Worm (Caenorhabditis elegans) whole organism, young adult: ENCODE data around the gene K05F6.4.

Experiments used
- B0336.3 ChIP-seq: fragments of 200-800 bp; sonication (Bioruptor generic); IDR thresholded peaks from 2 replicates; pipeline ENCODE4 v1.3.6; 2022; ENCODE audit warnings: missing genetic modification characterization, missing compliant biosample characterization
- C06A6.2 ChIP-seq: fragments of 200-800 bp; sonication (Bioruptor generic); conservative IDR thresholded peaks from 2 replicates; pipeline ENCODE4 v1.3.6; 2022; ENCODE audit warnings: missing genetic modification characterization, missing compliant biosample characterization
- D2030.7 ChIP-seq: fragments of 200-800 bp; sonication (Bioruptor generic); IDR thresholded peaks from 2 replicates; pipeline ENCODE4 v1.3.6; 2022; ENCODE audit warnings: missing genetic modification reagents, missing genetic modification characterization, missing compliant biosample characterization
- F22D6.2 ChIP-seq: sonication (generic microtip); optimal IDR thresholded peaks from 2 replicates; lab custom pipeline; 2016; ENCODE audit warnings: mild to moderate bottlenecking, missing genetic modification characterization, missing compliant biosample characterization
- F37B4.10 ChIP-seq: fragments of 200-800 bp; sonication (Bioruptor generic); IDR thresholded peaks from 2 replicates; pipeline ENCODE4 v1.3.6; 2022; ENCODE audit warnings: missing genetic modification characterization, missing compliant biosample characterization
- F49E8.2 ChIP-seq: sonication (generic microtip); optimal IDR thresholded peaks from 3 replicates; lab custom pipeline; 2017; ENCODE audit warnings: missing genetic modification characterization, mild to moderate bottlenecking, missing compliant biosample characterization, antibody characterized with exemption, moderate library complexity; ENCODE audit not compliant: insufficient read depth
- F52B5.7 ChIP-seq: sonication (generic microtip); optimal IDR thresholded peaks from 2 replicates; lab custom pipeline; 2016; ENCODE audit warnings: mild to moderate bottlenecking, missing genetic modification characterization, missing compliant biosample characterization
- F55B11.4 ChIP-seq: sonication (generic microtip); optimal IDR thresholded peaks from 2 replicates; lab custom pipeline; 2016; ENCODE audit warnings: missing compliant biosample characterization, missing genetic modification characterization, borderline replicate concordance; ENCODE audit not compliant: insufficient read depth
- F57C9.4 ChIP-seq: sonication (generic microtip); optimal IDR thresholded peaks from 2 replicates; lab custom pipeline; 2017; ENCODE audit warnings: mild to moderate bottlenecking, missing genetic modification characterization, missing compliant biosample characterization
- K11D2.4 ChIP-seq: fragments of 200-800 bp; sonication (Bioruptor generic); IDR thresholded peaks from 2 replicates; pipeline ENCODE4 v1.3.6; 2022; ENCODE audit warnings: missing genetic modification reagents, missing genetic modification characterization, missing compliant biosample characterization
- Y53F4B.3 ChIP-seq: fragments of 200-800 bp; sonication (Bioruptor generic); IDR thresholded peaks from 2 replicates; pipeline ENCODE4 v1.3.6; 2022; ENCODE audit warnings: missing genetic modification reagents, missing genetic modification characterization, missing compliant biosample characterization
- ama-1 ChIP-seq, 3 experiments: fragments of 150-350 bp in 1 of 3; sonication (generic microtip) in 2 of 3; optimal IDR thresholded peaks; 2 replicates each; lab custom pipeline; 2014 to 2018; ENCODE audit warnings: missing biosample characterization in 2 of 3, missing genetic modification characterization in 2 of 3, missing genetic modification reagents in 2 of 3
- aptf-2 ChIP-seq: fragments of 200-800 bp; sonication (Bioruptor generic); conservative IDR thresholded peaks from 2 replicates; pipeline ENCODE4 v1.3.6; 2022; ENCODE audit warnings: missing genetic modification reagents, missing genetic modification characterization, missing compliant biosample characterization
- aptf-3 ChIP-seq: fragments of 200-800 bp; sonication (Bioruptor generic); IDR thresholded peaks from 2 replicates; pipeline ENCODE4 v1.3.6; 2022; ENCODE audit warnings: missing genetic modification characterization, missing compliant biosample characterization
- athp-1 ChIP-seq: sonication (generic microtip); optimal IDR thresholded peaks from 2 replicates; lab custom pipeline; 2017; ENCODE audit warnings: mild to moderate bottlenecking, missing genetic modification characterization, missing compliant biosample characterization
- attf-6 ChIP-seq: fragments of 200-800 bp; sonication (Bioruptor generic); IDR thresholded peaks from 2 replicates; pipeline ENCODE4 v1.3.6; 2022; ENCODE audit warnings: missing genetic modification reagents, missing genetic modification characterization, missing compliant biosample characterization
- bed-1 ChIP-seq: fragments of 200-800 bp; sonication (Bioruptor generic); IDR thresholded peaks from 2 replicates; pipeline ENCODE4 v1.3.6; 2022; ENCODE audit warnings: missing genetic modification reagents, missing genetic modification characterization, missing compliant biosample characterization
- bed-2 ChIP-seq: fragments of 200-800 bp; sonication (Bioruptor generic); IDR thresholded peaks from 2 replicates; pipeline ENCODE4 v1.3.6; 2022; ENCODE audit warnings: missing genetic modification reagents, missing genetic modification characterization, missing compliant biosample characterization
- cebp-2 ChIP-seq: fragments of 200-800 bp; sonication (Bioruptor generic); IDR thresholded peaks from 2 replicates; pipeline ENCODE4 v1.3.6; 2022; ENCODE audit warnings: missing genetic modification characterization, missing compliant biosample characterization
- ceh-40 ChIP-seq: fragments of 200-800 bp; sonication (Bioruptor generic); IDR thresholded peaks from 2 replicates; pipeline ENCODE4 v1.3.6; 2022; ENCODE audit warnings: missing genetic modification characterization, missing compliant biosample characterization
- dox-1 ChIP-seq: fragments of 200-800 bp; sonication (Bioruptor generic); IDR thresholded peaks from 2 replicates; pipeline ENCODE4 v1.3.6; 2022; ENCODE audit warnings: missing genetic modification reagents, missing genetic modification characterization, missing compliant biosample characterization
- dpff-1 ChIP-seq: sonication (generic microtip); optimal IDR thresholded peaks from 2 replicates; lab custom pipeline; 2017; ENCODE audit warnings: mild to moderate bottlenecking, missing genetic modification characterization, missing compliant biosample characterization
- egrh-3 ChIP-seq: fragments of 200-800 bp; sonication (Bioruptor generic); IDR thresholded peaks from 2 replicates; pipeline ENCODE4 v1.3.6; 2022; ENCODE audit warnings: missing genetic modification reagents, missing genetic modification characterization, missing compliant biosample characterization
- ets-4 ChIP-seq: fragments of 200-800 bp; sonication (Bioruptor generic); optimal IDR thresholded peaks from 2 replicates; lab custom pipeline; 2018; ENCODE audit warnings: mild to moderate bottlenecking, missing genetic modification characterization, missing compliant biosample characterization
- gei-17 ChIP-seq: fragments of 200-800 bp; sonication (Bioruptor generic); optimal IDR thresholded peaks from 2 replicates; lab custom pipeline; 2018; ENCODE audit warnings: mild to moderate bottlenecking, missing genetic modification characterization, missing compliant biosample characterization
- hlh-12 ChIP-seq: sonication (generic microtip); optimal IDR thresholded peaks from 2 replicates; lab custom pipeline; 2016; ENCODE audit warnings: missing genetic modification characterization, missing compliant biosample characterization
- hlh-26 ChIP-seq: fragments of 200-800 bp; sonication (Bioruptor generic); conservative IDR thresholded peaks from 2 replicates; pipeline ENCODE4 v1.3.6; 2022; ENCODE audit warnings: missing genetic modification reagents, missing genetic modification characterization, missing compliant biosample characterization
- hmg-20 ChIP-seq: fragments of 200-800 bp; sonication (Bioruptor generic); IDR thresholded peaks from 2 replicates; pipeline ENCODE4 v1.3.6; 2022; ENCODE audit warnings: missing genetic modification reagents, missing genetic modification characterization, missing compliant biosample characterization
- let-526 ChIP-seq: fragments of 200-800 bp; sonication (Bioruptor generic); IDR thresholded peaks from 2 replicates; pipeline ENCODE4 v1.3.6; 2022; ENCODE audit warnings: missing genetic modification reagents, missing genetic modification characterization, missing compliant biosample characterization
- lin-26 ChIP-seq: fragments of 200-800 bp; sonication (Bioruptor generic); IDR thresholded peaks from 2 replicates; pipeline ENCODE4 v1.3.6; 2022; ENCODE audit warnings: missing genetic modification reagents, missing genetic modification characterization, missing compliant biosample characterization
- lin-35 ChIP-seq, 3 experiments: fragments of 150-350 bp in 2 of 3; sonication (generic microtip) in 1 of 3; optimal IDR thresholded peaks; 2 replicates each; lab custom pipeline; 2014 to 2018; ENCODE audit warnings: missing biosample characterization in 3 of 3, missing genetic modification characterization in 3 of 3, missing genetic modification reagents in 3 of 3
- lir-1 ChIP-seq: fragments of 200-800 bp; sonication (Bioruptor generic); conservative IDR thresholded peaks from 2 replicates; pipeline ENCODE4 v1.3.6; 2022; ENCODE audit warnings: missing genetic modification reagents, missing genetic modification characterization, missing compliant biosample characterization
- madf-10 ChIP-seq: sonication (generic microtip); optimal IDR thresholded peaks from 2 replicates; lab custom pipeline; 2016; ENCODE audit warnings: mild to moderate bottlenecking, missing genetic modification characterization, missing compliant biosample characterization
- mcd-1 ChIP-seq: fragments of 200-800 bp; sonication (Bioruptor generic); IDR thresholded peaks from 2 replicates; pipeline ENCODE4 v1.3.6; 2022; ENCODE audit warnings: missing genetic modification reagents, missing genetic modification characterization, missing compliant biosample characterization
- mes-4 ChIP-seq: sonication (generic microtip); optimal IDR thresholded peaks from 2 replicates; lab custom pipeline; 2016; ENCODE audit warnings: missing genotype, missing genetic modification characterization, missing compliant biosample characterization
- nfya-1 ChIP-seq: sonication (generic microtip); optimal IDR thresholded peaks from 2 replicates; lab custom pipeline; 2017; ENCODE audit warnings: antibody characterized with exemption, missing compliant biosample characterization, missing genetic modification characterization, borderline replicate concordance; ENCODE audit not compliant: insufficient read depth
- nhr-120 ChIP-seq: fragments of 200-800 bp; sonication (Bioruptor generic); IDR thresholded peaks from 2 replicates; pipeline ENCODE4 v1.3.6; 2022; ENCODE audit warnings: missing genetic modification characterization, missing compliant biosample characterization
- repo-1 ChIP-seq: sonication (generic microtip); optimal IDR thresholded peaks from 2 replicates; lab custom pipeline; 2017; ENCODE audit warnings: mild to moderate bottlenecking, missing genetic modification characterization, missing compliant biosample characterization
- rpc-1 ChIP-seq, 2 experiments: fragments of 150-350 bp in 1 of 2; sonication (generic microtip) in 1 of 2; optimal IDR thresholded peaks; 2 replicates each; lab custom pipeline; 2014 to 2018; ENCODE audit warnings: missing biosample characterization in 1 of 2, missing genetic modification characterization in 1 of 2, missing genetic modification reagents in 1 of 2, missing genotype in 1 of 2
- sdz-38 ChIP-seq: sonication (generic microtip); optimal IDR thresholded peaks from 2 replicates; lab custom pipeline; 2016; ENCODE audit warnings: missing genotype, missing genetic modification characterization, missing compliant biosample characterization
- snpc-1.3 ChIP-seq: sonication (generic microtip); optimal IDR thresholded peaks from 2 replicates; lab custom pipeline; 2017; ENCODE audit warnings: missing genetic modification characterization, mild to moderate bottlenecking, missing compliant biosample characterization, antibody characterized with exemption, moderate library complexity, missing genotype, missing genetic modification reagents; ENCODE audit not compliant: insufficient read depth
- somi-1 ChIP-seq: fragments of 200-800 bp; sonication (Bioruptor generic); optimal IDR thresholded peaks from 2 replicates; lab custom pipeline; 2018; ENCODE audit warnings: mild to moderate bottlenecking, missing genetic modification characterization, missing compliant biosample characterization
- tbp1 ChIP-seq: fragments of 200-800 bp; sonication (Bioruptor generic); optimal IDR thresholded peaks from 2 replicates; lab custom pipeline; 2018; ENCODE audit warnings: mild to moderate bottlenecking, missing genetic modification characterization, missing compliant biosample characterization
- unc-62 ChIP-seq: fragments of 150-350 bp; optimal IDR thresholded peaks from 2 replicates; lab custom pipeline; 2014; ENCODE audit warnings: missing biosample characterization, missing genetic modification reagents, missing genetic modification characterization
- zim-3 ChIP-seq: sonication (generic microtip); optimal IDR thresholded peaks from 2 replicates; lab custom pipeline; 2017; ENCODE audit warnings: mild to moderate bottlenecking, missing genetic modification characterization, moderate library complexity, missing compliant biosample characterization
- ztf-18 ChIP-seq: sonication (generic microtip); optimal IDR thresholded peaks from 2 replicates; lab custom pipeline; 2016; ENCODE audit warnings: missing genotype, mild to moderate bottlenecking, missing genetic modification characterization, missing compliant biosample characterization
- ztf-22 ChIP-seq: fragments of 200-800 bp; sonication (Bioruptor generic); optimal IDR thresholded peaks from 2 replicates; lab custom pipeline; 2018; ENCODE audit warnings: mild to moderate bottlenecking, missing genetic modification characterization, moderate library complexity, missing compliant biosample characterization
- ztf-3 ChIP-seq: fragments of 200-800 bp; sonication (Bioruptor generic); optimal IDR thresholded peaks from 2 replicates; lab custom pipeline; 2018; ENCODE audit warnings: mild to moderate bottlenecking, missing genetic modification characterization, missing compliant biosample characterization

K05F6.4 gene

DNA sequence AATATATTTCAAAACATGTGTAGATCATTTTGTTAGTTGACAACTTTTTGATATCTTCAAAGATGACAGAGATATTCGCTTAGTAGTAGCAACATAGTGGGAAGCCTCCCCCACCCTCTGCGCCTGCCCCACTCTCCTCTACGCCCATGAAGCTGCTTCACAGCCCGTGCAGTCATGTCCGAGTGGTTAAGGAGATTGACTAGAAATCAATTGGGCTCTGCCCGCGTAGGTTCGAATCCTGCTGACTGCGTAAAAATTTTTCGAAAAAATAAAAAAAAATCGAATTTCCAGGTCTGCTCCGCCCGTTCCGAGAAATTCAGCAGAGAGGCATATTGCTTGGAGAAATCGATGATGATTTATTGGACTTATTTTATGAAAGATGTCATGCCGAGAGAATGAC, 23.4 kb upstream of the K05F6.4 start (continued):
- TF ChIP-seq snpc-1.3 (tag; lab: Kevin White, UChicago) (peak; percentile 27), hmg-20 (GFP tag; lab: Robert Waterston, UW) (no peak), mcd-1 (GFP tag; lab: Robert Waterston, UW) (peak; percentile 58), repo-1 (no peak), C06A6.2 (no peak; the same call in 1 of the 2 replicates), cebp-2 (0 out of 2 replicates have a peak, but pooled peaks have one; percentile 63), dpff-1 (tag; lab: Kevin White, UChicago) (no peak), dox-1 (GFP tag; lab: Robert Waterston, UW) (no peak), nhr-120 (GFP tag; lab: Robert Waterston, UW) (no peak), sdz-38 (tag; lab: Kevin White, UChicago) (no peak), attf-6 (GFP tag; lab: Robert Waterston, UW) (no peak), ztf-18 (tag; lab: Kevin White, UChicago) (peak; percentile 41), ama-1 (optimal IDR thresholded peaks at IDR 0.05; lab: Kevin White, UChicago) (no peak), ama-1 (GFP tag; optimal IDR thresholded peaks at IDR 0.05; lab: Kevin White, UChicago) (peak in 1 of 2 experiments; percentile 25), F49E8.2 (tag; lab: Kevin White, UChicago) (no peak), madf-10 (peak; percentile 47), egrh-3 (GFP tag; lab: Robert Waterston, UW) (no peak), bed-1 (no peak), B0336.3 (GFP tag; lab: Robert Waterston, UW) (no peak), aptf-2 (GFP tag; lab: Robert Waterston, UW) (no peak), lin-35 (GFP tag; optimal IDR thresholded peaks at IDR 0.05; lab: Kevin White, UChicago) (peak in 1 of 3 experiments; percentile 45), unc-62 (GFP tag; lab: Kevin White, UChicago) (no peak), F52B5.7 (tag; lab: Kevin White, UChicago) (no peak), hlh-12 (no peak), gei-17 (GFP tag; lab: Kevin White, UChicago) (no peak), bed-2 (GFP tag; lab: Robert Waterston, UW) (no peak), F55B11.4 (no peak), K11D2.4 (GFP tag; lab: Robert Waterston, UW) (0 out of 2 replicates have a peak, but pooled peaks have one; percentile 23), ceh-40 (GFP tag; lab: Robert Waterston, UW) (no peak), mes-4 (no peak)
- TF ChIP-seq, all 124 proteins: peak for 29

ce11 chrII:1521956-1522355, 21.3 kb upstream of the K05F6.4 start:
- TF ChIP-seq rpc-1 (optimal IDR thresholded peaks at IDR 0.05; lab: Kevin White, UChicago) (peak; percentile 23), rpc-1 (tag; optimal IDR thresholded peaks at IDR 0.05; lab: Kevin White, UChicago) (peak; percentile 65), ztf-3 (GFP tag; lab: Kevin White, UChicago) (no peak), tbp1 (peak; percentile 75), hlh-26 (GFP tag; lab: Robert Waterston, UW) (no peak), F57C9.4 (tag; lab: Kevin White, UChicago) (no peak), let-526 (GFP tag; lab: Robert Waterston, UW) (no peak), ztf-22 (GFP tag; lab: Kevin White, UChicago) (no peak), mes-4 (no peak), lin-26 (GFP tag; lab: Robert Waterston, UW) (no peak)

ce11 chrII:1525498-1525897, 17.8 kb upstream of the K05F6.4 start, which contains the start of gene Y51H7BR.7:
TSS of gene Y51H7BR.7 (minus strand) at chrII:1525598.
- no peak for TF ChIP-seq snpc-1.3 (tag; lab: Kevin White, UChicago)
- TF ChIP-seq Y53F4B.3 (GFP tag; lab: Robert Waterston, UW) = no peak
- TF ChIP-seq aptf-3 = no peak
- TF ChIP-seq F37B4.10 (GFP tag; lab: Robert Waterston, UW) = no peak
- TF ChIP-seq lir-1 (GFP tag; lab: Robert Waterston, UW) = no peak
- TF ChIP-seq D2030.7 (GFP tag; lab: Robert Waterston, UW) = no peak
- no peak for TF ChIP-seq F22D6.2 (tag; lab: Kevin White, UChicago)
- TF ChIP-seq athp-1 (tag; lab: Kevin White, UChicago) = no peak
- TF ChIP-seq dpff-1 (tag; lab: Kevin White, UChicago) = no peak
- no peak for TF ChIP-seq nfya-1 (tag; lab: Kevin White, UChicago)
- no peak for TF ChIP-seq ets-4 (GFP tag; lab: Kevin White, UChicago)
- no peak for TF ChIP-seq somi-1 (GFP tag; lab: Kevin White, UChicago)
- TF ChIP-seq zim-3 (tag; lab: Kevin White, UChicago) = no peak
